Worm (Caenorhabditis elegans) whole organism, L2 larva: ENCODE measurements around the gene clec-174.

Experiments
- R02D3.7 ChIP-seq: fragments of 150-350 bp; optimal IDR thresholded peaks from 2 replicates; lab custom pipeline; 2014; ENCODE audit warnings: missing biosample characterization, missing genetic modification characterization
- aly-2 ChIP-seq: fragments of 150-350 bp; optimal IDR thresholded peaks from 2 replicates; lab custom pipeline; 2014; ENCODE audit warnings: missing biosample characterization, missing genetic modification characterization
- ama-1 ChIP-seq: fragments of 150-350 bp; optimal IDR thresholded peaks from 2 replicates; lab custom pipeline; 2018; ENCODE audit warnings: inconsistent platforms
- ceh-16 ChIP-seq: fragments of 150-350 bp; optimal IDR thresholded peaks from 2 replicates; lab custom pipeline; 2014; ENCODE audit warnings: missing biosample characterization, missing genetic modification characterization
- nhr-12 ChIP-seq: fragments of 150-350 bp; optimal IDR thresholded peaks from 2 replicates; lab custom pipeline; 2014; ENCODE audit warnings: missing biosample characterization, missing genetic modification characterization
- nhr-23 ChIP-seq: fragments of 150-350 bp; optimal IDR thresholded peaks from 2 replicates; lab custom pipeline; 2014; ENCODE audit warnings: missing biosample characterization, missing genetic modification reagents, missing genetic modification characterization
- nhr-237 ChIP-seq: fragments of 150-350 bp; optimal IDR thresholded peaks from 2 replicates; lab custom pipeline; 2014; ENCODE audit warnings: missing biosample characterization, missing genetic modification characterization

ce11 chrIV:3988132-3988531, 46.6 kb upstream of the clec-174 start:
- TF ChIP-seq nhr-12 (tag; lab: Kevin White, UChicago), result no peak
- TF ChIP-seq ama-1, result no peak
- TF ChIP-seq nhr-237, result no peak
- no peak for TF ChIP-seq R02D3.7 (tag; lab: Kevin White, UChicago)
- TF ChIP-seq ceh-16 (tag; lab: Kevin White, UChicago), result no peak
- TF ChIP-seq aly-2 (tag; lab: Kevin White, UChicago), result no peak
- TF ChIP-seq nhr-23 (tag; lab: Kevin White, UChicago), result no peak
